Worm (Caenorhabditis elegans) whole organism, young adult: ENCODE data around the gene bkip-1.

Experiments
- F10E7.11 ChIP-seq: sonication (generic microtip); optimal IDR thresholded peaks from 2 replicates; lab custom pipeline; 2017; ENCODE audit warnings: mild to moderate bottlenecking, missing genetic modification characterization, moderate library complexity, missing compliant biosample characterization
- F22D6.2 ChIP-seq: sonication (generic microtip); optimal IDR thresholded peaks from 2 replicates; lab custom pipeline; 2016; ENCODE audit warnings: mild to moderate bottlenecking, missing genetic modification characterization, missing compliant biosample characterization
- F33H1.4 ChIP-seq: fragments of 200-800 bp; sonication (Bioruptor generic); IDR thresholded peaks from 2 replicates; pipeline ENCODE4 v1.3.6; 2022; ENCODE audit warnings: missing genetic modification reagents, missing genetic modification characterization, missing compliant biosample characterization
- F52B5.7 ChIP-seq: sonication (generic microtip); optimal IDR thresholded peaks from 2 replicates; lab custom pipeline; 2016; ENCODE audit warnings: mild to moderate bottlenecking, missing genetic modification characterization, missing compliant biosample characterization
- T26A5.8 ChIP-seq: sonication (generic microtip); optimal IDR thresholded peaks from 2 replicates; lab custom pipeline; 2016; ENCODE audit warnings: missing genetic modification characterization, missing compliant biosample characterization
- Y53F4B.3 ChIP-seq: fragments of 200-800 bp; sonication (Bioruptor generic); IDR thresholded peaks from 2 replicates; pipeline ENCODE4 v1.3.6; 2022; ENCODE audit warnings: missing genetic modification reagents, missing genetic modification characterization, missing compliant biosample characterization
- Y56A3A.18 ChIP-seq: fragments of 200-800 bp; sonication (Bioruptor generic); IDR thresholded peaks from 2 replicates; pipeline ENCODE4 v1.3.6; 2022; ENCODE audit warnings: missing genetic modification reagents, missing genetic modification characterization, missing compliant biosample characterization
- Y79H2A.3 ChIP-seq: fragments of 200-800 bp; sonication (Bioruptor generic); conservative IDR thresholded peaks from 2 replicates; pipeline ENCODE4 v1.3.6; 2022; ENCODE audit warnings: missing genetic modification reagents, missing genetic modification characterization, missing compliant biosample characterization
- Y95B8A.8 ChIP-seq: fragments of 200-800 bp; sonication (Bioruptor generic); IDR thresholded peaks from 2 replicates; pipeline ENCODE4 v1.3.6; 2022; ENCODE audit warnings: missing genetic modification reagents, missing genetic modification characterization, missing compliant biosample characterization
- akir-1 ChIP-seq: fragments of 200-800 bp; sonication (Bioruptor generic); optimal IDR thresholded peaks from 2 replicates; lab custom pipeline; 2018; ENCODE audit warnings: mild to moderate bottlenecking, missing genetic modification characterization, moderate library complexity, missing compliant biosample characterization
- ama-1 ChIP-seq, 3 experiments: fragments of 150-350 bp in 1 of 3; sonication (generic microtip) in 2 of 3; optimal IDR thresholded peaks; 2 replicates each; lab custom pipeline; 2014 to 2018; ENCODE audit warnings: missing biosample characterization in 2 of 3, missing genetic modification characterization in 2 of 3, missing genetic modification reagents in 2 of 3
- attf-3 ChIP-seq: fragments of 200-800 bp; sonication (Bioruptor generic); conservative IDR thresholded peaks from 2 replicates; pipeline ENCODE4 v1.3.6; 2022; ENCODE audit warnings: missing genetic modification reagents, missing genetic modification characterization, missing compliant biosample characterization
- attf-5 ChIP-seq: fragments of 200-800 bp; sonication (Bioruptor generic); optimal IDR thresholded peaks from 2 replicates; lab custom pipeline; 2018; ENCODE audit warnings: mild to moderate bottlenecking, missing genetic modification characterization, missing compliant biosample characterization
- ccch-3 ChIP-seq: fragments of 200-800 bp; sonication (Bioruptor generic); optimal IDR thresholded peaks from 2 replicates; lab custom pipeline; 2018; ENCODE audit warnings: mild to moderate bottlenecking, missing genetic modification characterization, missing compliant biosample characterization
- cebp-1 ChIP-seq, 2 experiments: fragments of 200-800 bp in 1 of 2; sonication (Bioruptor generic) in 1 of 2; sonication (generic microtip) in 1 of 2; IDR thresholded peaks in 1 of 2; optimal IDR thresholded peaks in 1 of 2; 2 replicates each; pipeline versions ENCODE4 v1.3.6 to Lab custom; 2017 to 2022; ENCODE audit warnings: missing compliant biosample characterization in 2 of 2, missing genetic modification characterization in 2 of 2, mild to moderate bottlenecking in 1 of 2, missing genetic modification reagents in 1 of 2, moderate library complexity in 1 of 2
- ceh-100 ChIP-seq: fragments of 200-800 bp; sonication (Bioruptor generic); IDR thresholded peaks from 2 replicates; pipeline ENCODE4 v1.3.6; 2022; ENCODE audit warnings: missing genetic modification reagents, missing genetic modification characterization, missing compliant biosample characterization
- ceh-58 ChIP-seq: fragments of 200-800 bp; sonication (Bioruptor generic); IDR thresholded peaks from 2 replicates; pipeline ENCODE4 v1.3.6; 2022; ENCODE audit warnings: missing genetic modification characterization, missing compliant biosample characterization
- ceh-79 ChIP-seq: sonication (generic microtip); optimal IDR thresholded peaks from 2 replicates; lab custom pipeline; 2017; ENCODE audit warnings: mild to moderate bottlenecking, missing genetic modification characterization, missing compliant biosample characterization
- ceh-91 ChIP-seq: fragments of 200-800 bp; sonication (Bioruptor generic); IDR thresholded peaks from 2 replicates; pipeline ENCODE4 v1.3.6; 2022; ENCODE audit warnings: missing genetic modification reagents, missing genetic modification characterization, missing compliant biosample characterization
- chd-7 ChIP-seq: sonication (generic microtip); optimal IDR thresholded peaks from 2 replicates; lab custom pipeline; 2016; ENCODE audit warnings: mild to moderate bottlenecking, missing genetic modification characterization, moderate library complexity, missing compliant biosample characterization
- die-1 ChIP-seq: sonication (generic microtip); optimal IDR thresholded peaks from 2 replicates; lab custom pipeline; 2016; ENCODE audit warnings: missing genotype, mild to moderate bottlenecking, missing genetic modification characterization, missing compliant biosample characterization
- dox-1 ChIP-seq: fragments of 200-800 bp; sonication (Bioruptor generic); IDR thresholded peaks from 2 replicates; pipeline ENCODE4 v1.3.6; 2022; ENCODE audit warnings: missing genetic modification reagents, missing genetic modification characterization, missing compliant biosample characterization
- efl-1 ChIP-seq: fragments of 150-350 bp; optimal IDR thresholded peaks from 2 replicates; lab custom pipeline; 2014; ENCODE audit warnings: missing biosample characterization, missing genetic modification reagents, missing genetic modification characterization
- egrh-3 ChIP-seq: fragments of 200-800 bp; sonication (Bioruptor generic); IDR thresholded peaks from 2 replicates; pipeline ENCODE4 v1.3.6; 2022; ENCODE audit warnings: missing genetic modification reagents, missing genetic modification characterization, missing compliant biosample characterization
- fkh-3 ChIP-seq: sonication (generic microtip); optimal IDR thresholded peaks from 2 replicates; lab custom pipeline; 2016; ENCODE audit warnings: mild to moderate bottlenecking, missing genetic modification characterization, missing compliant biosample characterization
- hlh-26 ChIP-seq: fragments of 200-800 bp; sonication (Bioruptor generic); conservative IDR thresholded peaks from 2 replicates; pipeline ENCODE4 v1.3.6; 2022; ENCODE audit warnings: missing genetic modification reagents, missing genetic modification characterization, missing compliant biosample characterization
- hmg-1.2 ChIP-seq: fragments of 200-800 bp; sonication (Bioruptor generic); IDR thresholded peaks from 2 replicates; pipeline ENCODE4 v1.3.6; 2022; ENCODE audit warnings: missing genetic modification reagents, missing genetic modification characterization, missing compliant biosample characterization
- hrde-1 ChIP-seq: sonication (generic microtip); optimal IDR thresholded peaks from 2 replicates; lab custom pipeline; 2016; ENCODE audit warnings: missing genetic modification characterization, mild to moderate bottlenecking, missing compliant biosample characterization, moderate library complexity, missing genotype, missing genetic modification reagents, borderline replicate concordance
- madf-10 ChIP-seq: sonication (generic microtip); optimal IDR thresholded peaks from 2 replicates; lab custom pipeline; 2016; ENCODE audit warnings: mild to moderate bottlenecking, missing genetic modification characterization, missing compliant biosample characterization
- mes-4 ChIP-seq: sonication (generic microtip); optimal IDR thresholded peaks from 2 replicates; lab custom pipeline; 2016; ENCODE audit warnings: missing genotype, missing genetic modification characterization, missing compliant biosample characterization
- mxl-1 ChIP-seq: sonication (generic microtip); optimal IDR thresholded peaks from 2 replicates; lab custom pipeline; 2016; ENCODE audit warnings: missing genetic modification characterization, missing compliant biosample characterization
- nfyb-1 ChIP-seq: fragments of 200-800 bp; sonication (Bioruptor generic); IDR thresholded peaks from 2 replicates; pipeline ENCODE4 v1.3.6; 2022; ENCODE audit warnings: missing genetic modification reagents, missing genetic modification characterization, missing compliant biosample characterization
- nhr-27 ChIP-seq: fragments of 200-800 bp; sonication (Bioruptor generic); optimal IDR thresholded peaks from 2 replicates; lab custom pipeline; 2018; ENCODE audit warnings: mild to moderate bottlenecking, missing genetic modification characterization, moderate library complexity, missing compliant biosample characterization
- nhr-80 ChIP-seq: sonication (generic microtip); optimal IDR thresholded peaks from 2 replicates; lab custom pipeline; 2016; ENCODE audit warnings: missing genetic modification characterization, missing compliant biosample characterization
- pbrm-1 ChIP-seq: fragments of 200-800 bp; sonication (Bioruptor generic); IDR thresholded peaks from 2 replicates; pipeline ENCODE4 v1.3.6; 2022; ENCODE audit warnings: missing genetic modification reagents, missing genetic modification characterization, missing compliant biosample characterization
- repo-1 ChIP-seq: sonication (generic microtip); optimal IDR thresholded peaks from 2 replicates; lab custom pipeline; 2017; ENCODE audit warnings: mild to moderate bottlenecking, missing genetic modification characterization, missing compliant biosample characterization
- sptf-2 ChIP-seq: fragments of 200-800 bp; sonication (Bioruptor generic); optimal IDR thresholded peaks from 2 replicates; lab custom pipeline; 2018; ENCODE audit warnings: mild to moderate bottlenecking, missing genetic modification characterization, missing compliant biosample characterization
- tlf-1 ChIP-seq: fragments of 200-800 bp; sonication (Bioruptor generic); optimal IDR thresholded peaks from 2 replicates; lab custom pipeline; 2018; ENCODE audit warnings: mild to moderate bottlenecking, missing genetic modification characterization, missing compliant biosample characterization
- unc-62 ChIP-seq: fragments of 150-350 bp; optimal IDR thresholded peaks from 2 replicates; lab custom pipeline; 2014; ENCODE audit warnings: missing biosample characterization, missing genetic modification reagents, missing genetic modification characterization
- xnd-1 ChIP-seq: sonication (generic microtip); optimal IDR thresholded peaks from 2 replicates; lab custom pipeline; 2016; ENCODE audit warnings: missing genotype, missing genetic modification reagents, missing genetic modification characterization, missing compliant biosample characterization
- ztf-6 ChIP-seq: fragments of 200-800 bp; sonication (Bioruptor generic); IDR thresholded peaks from 2 replicates; pipeline ENCODE4 v1.3.6; 2022; ENCODE audit warnings: missing genetic modification reagents, missing genetic modification characterization, missing compliant biosample characterization

bkip-1 gene

ce11 chrII:14097518-14097917 lies 3.5 kb upstream of the bkip-1 start, which contains the start of gene Y39G8C.2:
Gene Y39G8C.2 (minus strand): TSS chrII:14097618.
- no peak for TF ChIP-seq hlh-26 (GFP tag; lab: Robert Waterston, UW)
- TF ChIP-seq pbrm-1, result no peak
- TF ChIP-seq nhr-80 (tag; lab: Kevin White, UChicago), result no peak
- no peak for TF ChIP-seq efl-1
- TF ChIP-seq nfyb-1 (GFP tag; lab: Robert Waterston, UW), result no peak
- TF ChIP-seq repo-1 (tag; lab: Kevin White, UChicago), result no peak
- no peak for TF ChIP-seq nhr-27 (tag; lab: Kevin White, UChicago)
- TF ChIP-seq ceh-91, result no peak
- TF ChIP-seq T26A5.8 (tag; lab: Kevin White, UChicago), result no peak
- TF ChIP-seq xnd-1, result no peak
- no peak for TF ChIP-seq ceh-79 (tag; lab: Kevin White, UChicago)

DNA sequence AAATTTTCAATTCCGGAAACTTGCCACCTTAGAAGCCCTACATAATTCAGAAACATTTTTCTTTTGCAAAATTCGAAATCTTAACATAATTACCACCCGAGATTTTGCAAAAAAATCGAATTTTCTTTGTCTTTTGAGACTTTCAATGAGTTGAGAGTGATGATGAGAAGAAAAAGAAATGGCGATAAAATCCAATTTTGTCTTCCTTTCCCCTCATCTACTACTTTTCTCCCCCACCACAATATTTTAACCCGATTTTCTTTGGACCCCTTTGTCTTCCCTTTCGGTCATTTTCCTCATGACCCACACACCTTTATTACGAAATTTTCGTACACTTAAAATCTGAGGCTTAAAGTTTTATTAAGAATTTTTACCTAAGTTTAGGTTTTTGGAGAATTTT lies 2.7 kb upstream of the bkip-1 start:
- TF ChIP-seq T26A5.8 (tag; lab: Kevin White, UChicago), result no peak
- TF ChIP-seq F10E7.11 (tag; lab: Kevin White, UChicago), result no peak
- TF ChIP-seq akir-1 (GFP tag; lab: Kevin White, UChicago), result no peak
- no peak for TF ChIP-seq ceh-58
- no peak for TF ChIP-seq madf-10 (tag; lab: Kevin White, UChicago)
- TF ChIP-seq ztf-6 (GFP tag; lab: Robert Waterston, UW), result no peak
- no peak for TF ChIP-seq attf-5 (GFP tag; lab: Kevin White, UChicago)
- no peak for TF ChIP-seq efl-1
- no peak for TF ChIP-seq mxl-1
- TF ChIP-seq Y95B8A.8 (GFP tag; lab: Robert Waterston, UW), result no peak
- no peak for TF ChIP-seq attf-3 (GFP tag; lab: Robert Waterston, UW)
- no peak for TF ChIP-seq F22D6.2
- TF ChIP-seq dox-1 (GFP tag; lab: Robert Waterston, UW), result no peak
- no peak for TF ChIP-seq hrde-1 (tag; lab: Kevin White, UChicago)
- no peak for TF ChIP-seq sptf-2 (GFP tag; lab: Kevin White, UChicago)
- no peak for TF ChIP-seq fkh-3 (tag; lab: Kevin White, UChicago)
- TF ChIP-seq Y53F4B.3 (GFP tag; lab: Robert Waterston, UW), result no peak
- TF ChIP-seq Y56A3A.18 (GFP tag; lab: Robert Waterston, UW), result no peak
- no peak for TF ChIP-seq Y79H2A.3 (GFP tag; lab: Robert Waterston, UW)

- TF ChIP-seq dox-1 (GFP tag; lab: Robert Waterston, UW) (no peak), hmg-1.2 (GFP tag; lab: Robert Waterston, UW) (peak; percentile 37; the same call in 1 of the 2 replicates)
These were observed 1.0 kb downstream of the bkip-1 start for ce11 chrII:14102112-14102511.

ce11 chrII:14104470-14104869 lies 3.4 kb downstream of the bkip-1 start, which contains the start of gene gur-4:
Gene gur-4 (plus strand): TSS chrII:14104770.
- TF ChIP-seq attf-5 (GFP tag; lab: Kevin White, UChicago) (no peak), madf-10 (tag; lab: Kevin White, UChicago) (no peak), F33H1.4 (no peak), ceh-100 (no peak), chd-7 (tag; lab: Kevin White, UChicago) (no peak), mes-4 (tag; lab: Kevin White, UChicago) (no peak), mxl-1 (no peak), hlh-26 (GFP tag; lab: Robert Waterston, UW) (no peak), die-1 (tag; lab: Kevin White, UChicago) (no peak), efl-1 (no peak), tlf-1 (GFP tag; lab: Kevin White, UChicago) (no peak), cebp-1 (GFP tag; IDR thresholded peaks at IDR 0.05; lab: Robert Waterston, UW) (no peak), cebp-1 (tag; optimal IDR thresholded peaks at IDR 0.05; lab: Kevin White, UChicago) (no peak), repo-1 (tag; lab: Kevin White, UChicago) (no peak), F52B5.7 (tag; lab: Kevin White, UChicago) (no peak), unc-62 (GFP tag; lab: Kevin White, UChicago) (no peak), ccch-3 (no peak), egrh-3 (GFP tag; lab: Robert Waterston, UW) (no peak), ama-1 (optimal IDR thresholded peaks at IDR 0.05; lab: Kevin White, UChicago) (no peak), ama-1 (GFP tag; optimal IDR thresholded peaks at IDR 0.05; lab: Kevin White, UChicago) (no peak)
